Worm (Caenorhabditis elegans) whole organism, mixed stage, embryonic: ENCODE results near the gene btb-6.

Experiments used
- blmp-1 ChIP-seq: fragments of 150-350 bp; optimal IDR thresholded peaks from 2 replicates; lab custom pipeline; 2014; ENCODE audit warnings: missing biosample characterization, missing genetic modification characterization
- ceh-39 ChIP-seq: fragments of 150-350 bp; optimal IDR thresholded peaks from 2 replicates; lab custom pipeline; 2014; ENCODE audit warnings: missing biosample characterization, missing genetic modification characterization
- flh-1 ChIP-seq: fragments of 200-800 bp; sonication (Bioruptor generic); optimal IDR thresholded peaks from 2 replicates; lab custom pipeline; 2018; ENCODE audit warnings: mild to moderate bottlenecking, missing genetic modification characterization, moderate library complexity, missing compliant biosample characterization
- lin-13 ChIP-seq: fragments of 150-350 bp; optimal IDR thresholded peaks from 2 replicates; lab custom pipeline; 2014; ENCODE audit warnings: missing biosample characterization, missing genetic modification characterization
- unc-62 ChIP-seq: fragments of 150-350 bp; optimal IDR thresholded peaks from 2 replicates; lab custom pipeline; 2014; ENCODE audit warnings: missing biosample characterization, missing genetic modification reagents, missing genetic modification characterization

- TF ChIP-seq ceh-39 (tag; lab: Kevin White, UChicago) (no peak), blmp-1 (no peak), lin-13 (tag; lab: Kevin White, UChicago) (no peak), unc-62 (GFP tag; lab: Kevin White, UChicago) (no peak), flh-1 (GFP tag; lab: Kevin White, UChicago) (no peak)
These were observed 8.7 kb upstream of the btb-6 start, which contains the start of gene sdz-18 for ce11 chrII:1706385-1706784.
